Fruit fly (Drosophila melanogaster) Kc167 (cell line): ENCODE results near the gene CG42758.

Experiments used
- Sin3A ChIP-seq: fragments of >200 bp; optimal IDR thresholded peaks from 2 replicates; lab custom pipeline; 2018; ENCODE audit warnings: missing external identifiers
- h ChIP-seq: fragments of >200 bp; optimal IDR thresholded peaks from 3 replicates; lab custom pipeline; 2018; ENCODE audit warnings: missing external identifiers
- insv ChIP-seq: fragments of >200 bp; optimal IDR thresholded peaks from 3 replicates; lab custom pipeline; 2018; ENCODE audit warnings: missing external identifiers
- psq ChIP-seq: fragments of >200 bp; optimal IDR thresholded peaks from 2 replicates; lab custom pipeline; 2017; ENCODE audit warnings: missing external identifiers
- ttk ChIP-seq: sonication (Bioruptor generic); optimal IDR thresholded peaks from 2 replicates; lab custom pipeline; 2017; ENCODE audit warnings: missing external identifiers

DNA sequence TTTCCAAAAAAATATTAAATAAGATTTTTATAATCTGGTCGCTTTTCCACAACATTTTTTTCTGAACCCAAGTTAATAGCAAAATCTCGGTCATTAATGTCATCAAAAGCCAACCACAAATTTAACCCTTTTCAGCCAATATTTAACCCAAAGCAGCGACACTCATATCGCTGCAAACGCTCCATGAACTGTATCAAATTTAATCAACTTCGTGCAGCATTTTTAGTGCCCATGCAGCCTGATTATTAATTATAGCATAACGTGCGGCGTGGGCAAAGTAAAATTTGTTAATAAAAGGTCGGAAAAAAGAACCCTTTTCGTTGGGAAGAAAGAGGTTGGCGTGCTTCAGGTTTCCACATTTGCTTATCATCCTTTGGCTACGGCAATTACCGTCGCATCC is 3.8 kb upstream of the CG42758 start:
- TF ChIP-seq psq (no peak), h (no peak), Sin3A (lab: Kevin White, UChicago) (no peak), insv (lab: Kevin White, UChicago) (no peak), ttk (lab: Kevin White, UChicago) (no peak)
